Worm (Caenorhabditis elegans): Measurements from ENCODE around the gene Y43E12A.2.
A peak's percentile ranks its signal among the peaks of the same experiment; 100 is the strongest.

ce11 chrIV:10936906-10937540, 44.8 kb upstream of the Y43E12A.2 start, which contains the start of gene fic-1:
- TF ChIP-seq snpc-4 (tag; optimal IDR thresholded peaks at IDR 0.05) (no peak), nhr-77 (tag; optimal IDR thresholded peaks at IDR 0.05) (no peak), mdl-1 (tag; optimal IDR thresholded peaks at IDR 0.05) (peak; percentile 54 to 93), F49E8.2 (tag; optimal IDR thresholded peaks at IDR 0.05; ENCODE audit: borderline replicate concordance) (no peak), nhr-76 (tag; optimal IDR thresholded peaks at IDR 0.05) (no peak), lir-3 (tag; optimal IDR thresholded peaks at IDR 0.05) (no peak), zag-1 (tag; optimal IDR thresholded peaks at IDR 0.05) (no peak), pha-4 (GFP tag; IDR thresholded peaks at IDR 0.05) (no peak), pha-4 (tag; optimal IDR thresholded peaks at IDR 0.05) (peak; percentile 88)

Measured in whole organism, L4 larva.